Worm (Caenorhabditis elegans) whole organism, late embryonic: ENCODE measurements around the gene F13D12.10.

ENCODE experiments used
- C08G9.2 ChIP-seq: sonication (generic microtip); optimal IDR thresholded peaks from 2 replicates; lab custom pipeline; 2016; ENCODE audit warnings: mild to moderate bottlenecking, missing genetic modification characterization, moderate library complexity, missing compliant biosample characterization
- F13H6.1 ChIP-seq: sonication (generic microtip); optimal IDR thresholded peaks from 2 replicates; lab custom pipeline; 2016; ENCODE audit warnings: missing genetic modification characterization, missing compliant biosample characterization
- K02D7.2 ChIP-seq: sonication (generic microtip); optimal IDR thresholded peaks from 2 replicates; lab custom pipeline; 2017; ENCODE audit warnings: mild to moderate bottlenecking, missing genetic modification characterization, missing compliant biosample characterization
- Y22D7AL.16 ChIP-seq: sonication (generic microtip); optimal IDR thresholded peaks from 2 replicates; lab custom pipeline; 2016; ENCODE audit warnings: missing genetic modification characterization, missing compliant biosample characterization
- ama-1 ChIP-seq: fragments of 150-350 bp; optimal IDR thresholded peaks from 2 replicates; lab custom pipeline; 2014
- ceh-18 ChIP-seq: sonication (generic microtip); optimal IDR thresholded peaks from 2 replicates; lab custom pipeline; 2016; ENCODE audit warnings: missing genetic modification characterization, missing compliant biosample characterization
- ceh-19 ChIP-seq: fragments of 200-800 bp; sonication (Bioruptor generic); optimal IDR thresholded peaks from 2 replicates; lab custom pipeline; 2018; ENCODE audit warnings: mild to moderate bottlenecking, missing genetic modification characterization, missing compliant biosample characterization
- ceh-2 ChIP-seq: sonication (generic microtip); optimal IDR thresholded peaks from 2 replicates; lab custom pipeline; 2016; ENCODE audit warnings: missing genotype, missing genetic modification characterization, missing compliant biosample characterization
- ceh-31 ChIP-seq: sonication (generic microtip); optimal IDR thresholded peaks from 2 replicates; lab custom pipeline; 2016; ENCODE audit warnings: missing genetic modification characterization, missing compliant biosample characterization
- ceh-45 ChIP-seq: fragments of 200-800 bp; sonication (Bioruptor generic); IDR thresholded peaks from 2 replicates; pipeline ENCODE4 v1.3.6; 2022; ENCODE audit warnings: missing genetic modification reagents, missing genetic modification characterization, missing compliant biosample characterization
- ceh-6 ChIP-seq: fragments of 200-800 bp; sonication (Bioruptor generic); optimal IDR thresholded peaks from 2 replicates; lab custom pipeline; 2018; ENCODE audit warnings: mild to moderate bottlenecking, missing genetic modification characterization, missing compliant biosample characterization
- che-1 ChIP-seq: sonication (generic microtip); optimal IDR thresholded peaks from 2 replicates; lab custom pipeline; 2016; ENCODE audit warnings: mild to moderate bottlenecking, missing genetic modification characterization, missing compliant biosample characterization
- dve-1 ChIP-seq: sonication (generic microtip); optimal IDR thresholded peaks from 2 replicates; lab custom pipeline; 2017; ENCODE audit warnings: antibody characterized with exemption, mild to moderate bottlenecking, missing genetic modification characterization, missing compliant biosample characterization
- ets-4 ChIP-seq: sonication (generic microtip); optimal IDR thresholded peaks from 2 replicates; lab custom pipeline; 2016; ENCODE audit warnings: missing genetic modification characterization, missing compliant biosample characterization
- fax-1 ChIP-seq: sonication (generic microtip); optimal IDR thresholded peaks from 2 replicates; lab custom pipeline; 2016; ENCODE audit warnings: missing genotype, missing genetic modification characterization, missing compliant biosample characterization
- hlh-13 ChIP-seq: fragments of 200-800 bp; sonication (Bioruptor generic); optimal IDR thresholded peaks from 2 replicates; lab custom pipeline; 2018; ENCODE audit warnings: mild to moderate bottlenecking, missing genetic modification characterization, missing compliant biosample characterization
- hlh-30 ChIP-seq: sonication (generic microtip); optimal IDR thresholded peaks from 2 replicates; lab custom pipeline; 2017; ENCODE audit warnings: antibody characterized with exemption, missing genetic modification characterization, missing compliant biosample characterization; ENCODE audit not compliant: insufficient read depth
- hlh-6 ChIP-seq: sonication (generic microtip); optimal IDR thresholded peaks from 2 replicates; lab custom pipeline; 2016; ENCODE audit warnings: missing genotype, missing genetic modification characterization, missing compliant biosample characterization
- hlh-8 ChIP-seq: sonication (generic microtip); optimal IDR thresholded peaks from 2 replicates; lab custom pipeline; 2016; ENCODE audit warnings: missing genotype, missing genetic modification characterization, missing compliant biosample characterization
- lim-6 ChIP-seq: sonication (generic microtip); optimal IDR thresholded peaks from 2 replicates; lab custom pipeline; 2016; ENCODE audit warnings: missing genetic modification characterization, missing compliant biosample characterization
- lin-11 ChIP-seq: fragments of 200-800 bp; sonication (Bioruptor generic); optimal IDR thresholded peaks from 2 replicates; lab custom pipeline; 2018; ENCODE audit warnings: mild to moderate bottlenecking, missing genetic modification characterization, missing compliant biosample characterization
- mec-3 ChIP-seq: sonication (generic microtip); optimal IDR thresholded peaks from 2 replicates; lab custom pipeline; 2016; ENCODE audit warnings: borderline replicate concordance, missing genetic modification characterization, missing compliant biosample characterization
- nfya-1 ChIP-seq: sonication (generic microtip); optimal IDR thresholded peaks from 2 replicates; lab custom pipeline; 2017; ENCODE audit warnings: missing genetic modification characterization, mild to moderate bottlenecking, missing compliant biosample characterization, antibody characterized with exemption, moderate library complexity
- nhr-11 ChIP-seq: fragments of 150-350 bp; optimal IDR thresholded peaks from 2 replicates; lab custom pipeline; 2014; ENCODE audit warnings: missing biosample characterization, missing genetic modification characterization
- nhr-232 ChIP-seq: sonication (generic microtip); optimal IDR thresholded peaks from 2 replicates; lab custom pipeline; 2016; ENCODE audit warnings: missing genetic modification characterization, missing compliant biosample characterization
- npax-4 ChIP-seq: sonication (generic microtip); optimal IDR thresholded peaks from 2 replicates; lab custom pipeline; 2016; ENCODE audit warnings: missing genetic modification characterization, missing compliant biosample characterization
- odd-2 ChIP-seq: sonication (generic microtip); optimal IDR thresholded peaks from 2 replicates; lab custom pipeline; 2017; ENCODE audit warnings: antibody characterized with exemption, mild to moderate bottlenecking, missing genetic modification characterization, missing compliant biosample characterization
- pag-3 ChIP-seq: sonication (generic microtip); optimal IDR thresholded peaks from 2 replicates; lab custom pipeline; 2016; ENCODE audit warnings: missing compliant biosample characterization, missing genetic modification characterization, borderline replicate concordance
- pat-9 ChIP-seq: fragments of 200-800 bp; sonication (Bioruptor generic); optimal IDR thresholded peaks from 2 replicates; lab custom pipeline; 2018; ENCODE audit warnings: mild to moderate bottlenecking, missing genetic modification characterization, moderate library complexity, missing compliant biosample characterization
- pha-2 ChIP-seq: sonication (generic microtip); optimal IDR thresholded peaks from 2 replicates; lab custom pipeline; 2017; ENCODE audit warnings: mild to moderate bottlenecking, missing genetic modification characterization, missing compliant biosample characterization
- rnt-1 ChIP-seq: sonication (generic microtip); optimal IDR thresholded peaks from 2 replicates; lab custom pipeline; 2016; ENCODE audit warnings: missing genetic modification characterization, missing compliant biosample characterization
- sdc-2 ChIP-seq: sonication (generic microtip); optimal IDR thresholded peaks from 2 replicates; lab custom pipeline; 2016; ENCODE audit warnings: missing genotype, missing genetic modification characterization, missing compliant biosample characterization
- sox-2 ChIP-seq: fragments of 200-800 bp; sonication (Bioruptor generic); IDR thresholded peaks from 2 replicates; pipeline ENCODE4 v1.3.6; 2022; ENCODE audit warnings: missing genetic modification reagents, missing genetic modification characterization, missing compliant biosample characterization
- sox-4 ChIP-seq: sonication (generic microtip); optimal IDR thresholded peaks from 2 replicates; lab custom pipeline; 2017; ENCODE audit warnings: mild to moderate bottlenecking, missing genetic modification characterization, inconsistent platforms, missing compliant biosample characterization
- tbx-2 ChIP-seq: sonication (generic microtip); optimal IDR thresholded peaks from 2 replicates; lab custom pipeline; 2016; ENCODE audit warnings: missing genetic modification characterization, missing compliant biosample characterization
- ttx-3 ChIP-seq: sonication (generic microtip); optimal IDR thresholded peaks from 2 replicates; lab custom pipeline; 2016; ENCODE audit warnings: missing genetic modification reagents, missing genetic modification characterization, missing compliant biosample characterization
- unc-42 ChIP-seq: sonication (generic microtip); optimal IDR thresholded peaks from 2 replicates; lab custom pipeline; 2016; ENCODE audit warnings: missing genotype, missing genetic modification characterization, missing compliant biosample characterization
- unc-55 ChIP-seq: sonication (generic microtip); optimal IDR thresholded peaks from 2 replicates; lab custom pipeline; 2017; ENCODE audit warnings: missing biosample characterization, missing genetic modification reagents, missing genetic modification characterization
- unc-86 ChIP-seq: sonication (generic microtip); optimal IDR thresholded peaks from 2 replicates; lab custom pipeline; 2016; ENCODE audit warnings: missing genetic modification characterization, missing compliant biosample characterization
- ztf-16 ChIP-seq: sonication (generic microtip); optimal IDR thresholded peaks from 2 replicates; lab custom pipeline; 2017; ENCODE audit warnings: missing genetic modification characterization, missing compliant biosample characterization

F13D12.10 gene

DNA sequence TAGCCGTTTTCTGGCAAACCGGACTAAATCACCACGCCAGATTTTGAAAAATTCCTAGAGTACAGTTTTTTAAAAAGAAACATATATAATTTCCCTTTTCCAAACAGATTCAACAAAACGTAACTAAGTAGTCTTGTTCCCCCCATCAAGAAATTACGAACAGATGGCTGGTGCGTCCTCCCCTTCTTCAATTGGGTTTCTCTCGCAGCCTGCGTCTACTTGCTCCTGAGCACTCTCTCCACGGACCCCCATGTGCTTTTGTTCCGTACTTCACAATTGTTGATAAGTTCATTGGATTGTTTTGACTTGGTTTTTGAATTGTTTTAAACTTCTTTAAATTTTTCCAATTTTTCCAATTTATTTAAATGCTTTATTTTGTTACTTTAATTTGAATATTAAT is 25.6 kb upstream of the F13D12.10 start:
- TF ChIP-seq odd-2 = no peak
- no peak for TF ChIP-seq mec-3 (tag; lab: Kevin White, UChicago)
- peak; percentile 73 for TF ChIP-seq hlh-8 (tag; lab: Kevin White, UChicago)
- TF ChIP-seq nfya-1 (tag; lab: Kevin White, UChicago) = peak; percentile 29
- TF ChIP-seq hlh-30 (tag; lab: Kevin White, UChicago) = no peak
- no peak for TF ChIP-seq pat-9 (tag; lab: Kevin White, UChicago)
- no peak for TF ChIP-seq nhr-232 (tag; lab: Kevin White, UChicago)
- TF ChIP-seq ceh-31 (tag; lab: Kevin White, UChicago) = peak; percentile 1
- TF ChIP-seq F13H6.1 = no peak
- TF ChIP-seq nhr-11 (tag; lab: Kevin White, UChicago) = no peak
- no peak for TF ChIP-seq che-1 (tag; lab: Kevin White, UChicago)
- no peak for TF ChIP-seq Y22D7AL.16
- TF ChIP-seq lim-6 = no peak
- no peak for TF ChIP-seq sox-2
- TF ChIP-seq lin-11 (tag; lab: Kevin White, UChicago) = no peak
- peak; percentile 59 for TF ChIP-seq unc-42 (tag; lab: Kevin White, UChicago)
- no peak for TF ChIP-seq hlh-13 (GFP tag; lab: Kevin White, UChicago)
- TF ChIP-seq fax-1 (tag; lab: Kevin White, UChicago) = no peak
- no peak for TF ChIP-seq C08G9.2 (tag; lab: Kevin White, UChicago)
- peak; percentile 8 for TF ChIP-seq unc-55
- TF ChIP-seq, all 69 proteins: peak for 5

ce11 chrII:11688643-11689042 is 25.0 kb upstream of the F13D12.10 start, which contains the start of gene kel-1:
TSS of gene kel-1 (plus strand) at chrII:11688943.
- TF ChIP-seq rnt-1 = no peak
- TF ChIP-seq unc-55 = no peak
- TF ChIP-seq ceh-6 (GFP tag; lab: Kevin White, UChicago) = no peak
- no peak for TF ChIP-seq hlh-8 (tag; lab: Kevin White, UChicago)
- TF ChIP-seq C08G9.2 (tag; lab: Kevin White, UChicago) = no peak
- no peak for TF ChIP-seq mec-3 (tag; lab: Kevin White, UChicago)
- TF ChIP-seq ceh-31 (tag; lab: Kevin White, UChicago) = no peak
- TF ChIP-seq pha-2 = no peak
- no peak for TF ChIP-seq sdc-2 (tag; lab: Kevin White, UChicago)
- TF ChIP-seq ets-4 (tag; lab: Kevin White, UChicago) = no peak
- no peak for TF ChIP-seq ama-1 (lab: Kevin White, UChicago)
- no peak for TF ChIP-seq ceh-45

ce11 chrII:11689941-11690340 is 23.7 kb upstream of the F13D12.10 start:
- TF ChIP-seq F13H6.1 (no peak), dve-1 (tag; lab: Kevin White, UChicago) (no peak), ceh-6 (GFP tag; lab: Kevin White, UChicago) (no peak)
- TF ChIP-seq, all 69 proteins: peak for 0

DNA sequence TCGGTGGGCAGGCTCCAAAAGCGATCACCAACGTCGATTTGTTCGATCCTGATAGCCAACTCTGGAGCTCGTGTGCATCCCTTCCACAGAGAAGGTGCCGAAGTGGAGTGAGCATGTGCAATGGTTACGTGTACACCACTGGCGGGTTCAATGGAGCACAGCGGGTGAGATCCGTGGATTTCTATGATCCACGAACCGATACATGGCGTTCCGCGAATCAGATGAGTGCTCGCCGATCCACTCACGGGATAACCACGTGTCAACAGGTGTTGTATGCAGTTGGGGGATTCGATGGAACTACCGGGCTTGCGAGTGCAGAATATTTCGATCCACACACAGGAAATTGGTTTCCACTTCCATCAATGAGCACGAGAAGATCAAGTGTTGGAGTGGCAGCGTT is 22.7 kb upstream of the F13D12.10 start:
- TF ChIP-seq lim-6 = no peak
- no peak for TF ChIP-seq sdc-2 (tag; lab: Kevin White, UChicago)
- TF ChIP-seq npax-4 (tag; lab: Kevin White, UChicago) = no peak
- TF ChIP-seq lin-11 (tag; lab: Kevin White, UChicago) = no peak
- no peak for TF ChIP-seq ceh-2
- no peak for TF ChIP-seq pat-9 (tag; lab: Kevin White, UChicago)
- TF ChIP-seq tbx-2 (tag; lab: Kevin White, UChicago) = no peak
- no peak for TF ChIP-seq pag-3 (tag; lab: Kevin White, UChicago)
- TF ChIP-seq pha-2 = no peak

- TF ChIP-seq che-1 (tag; lab: Kevin White, UChicago) (peak; percentile 8), unc-86 (peak; percentile 18), hlh-30 (tag; lab: Kevin White, UChicago) (no peak), unc-42 (tag; lab: Kevin White, UChicago) (no peak), sox-4 (tag; lab: Kevin White, UChicago) (peak; percentile 22), ceh-31 (tag; lab: Kevin White, UChicago) (peak; percentile 56), ztf-16 (peak; percentile 1), ceh-18 (peak; percentile 14), ceh-19 (GFP tag; lab: Kevin White, UChicago) (no peak), pat-9 (tag; lab: Kevin White, UChicago) (peak; percentile 25), ets-4 (tag; lab: Kevin White, UChicago) (no peak), ceh-6 (GFP tag; lab: Kevin White, UChicago) (peak; percentile 1), nfya-1 (tag; lab: Kevin White, UChicago) (peak; percentile 37), K02D7.2 (tag; lab: Kevin White, UChicago) (no peak), C08G9.2 (tag; lab: Kevin White, UChicago) (no peak), rnt-1 (peak; percentile 18), nhr-232 (tag; lab: Kevin White, UChicago) (no peak), ceh-45 (no peak), tbx-2 (tag; lab: Kevin White, UChicago) (peak; percentile 14), ttx-3 (tag; lab: Kevin White, UChicago) (no peak), dve-1 (tag; lab: Kevin White, UChicago) (no peak), hlh-6 (no peak)
Observed at ce11 chrII:11694432-11694831, 19.2 kb upstream of the F13D12.10 start.
